Fruit fly (Drosophila melanogaster) whole organism, adult: ENCODE results near the gene per.

Source experiments
- bab1 ChIP-seq: fragments of 200-800 bp; sonication (Bioruptor generic); optimal IDR thresholded peaks from 3 replicates; lab custom pipeline; 2019; ENCODE audit warnings: missing biosample characterization, mild to moderate bottlenecking, missing genetic modification characterization, moderate library complexity
- cic ChIP-seq: fragments of 200-800 bp; sonication (Bioruptor generic); optimal IDR thresholded peaks from 2 replicates; lab custom pipeline; 2017; ENCODE audit warnings: missing biosample characterization, mild to moderate bottlenecking, missing genetic modification characterization, moderate library complexity

- TF ChIP-seq bab1 (GFP tag; lab: Kevin White, UChicago), result no peak
- TF ChIP-seq cic (GFP tag; lab: Kevin White, UChicago), result no peak
Observed at dm6 chrX:2662540-2663133, 22.7 kb upstream of the per start.
